Fruit fly (Drosophila melanogaster) whole organism, prepupa: ENCODE data around the gene CG10171.

Source experiments
- Blimp-1 ChIP-seq: fragments of 200-800 bp; sonication (Bioruptor generic); optimal IDR thresholded peaks from 3 replicates; lab custom pipeline; 2017; ENCODE audit warnings: missing biosample characterization, missing genetic modification characterization, mild to moderate bottlenecking, moderate library complexity, missing genetic modification reagents
- CG10631 ChIP-seq: fragments of 200-800 bp; sonication (Bioruptor generic); optimal IDR thresholded peaks from 2 replicates; lab custom pipeline; 2016; ENCODE audit warnings: missing biosample characterization, missing genetic modification characterization
- CG10669 ChIP-seq: fragments of 200-800 bp; sonication (Bioruptor generic); optimal IDR thresholded peaks from 3 replicates; lab custom pipeline; 2018; ENCODE audit warnings: missing biosample characterization, mild to moderate bottlenecking, missing genetic modification characterization, moderate library complexity
- CG11294 ChIP-seq: fragments of 200-800 bp; sonication (Bioruptor generic); IDR thresholded peaks from 2 replicates; pipeline ENCODE4 v1.3.6; 2022; ENCODE audit warnings: missing biosample characterization, missing genetic modification characterization
- CG11902 ChIP-seq: fragments of 200-800 bp; sonication (Bioruptor generic); optimal IDR thresholded peaks from 3 replicates; lab custom pipeline; 2016; ENCODE audit warnings: missing biosample characterization, missing genetic modification characterization
- CG15336 ChIP-seq: fragments of 200-800 bp; sonication (Bioruptor generic); IDR thresholded peaks from 2 replicates; pipeline ENCODE4 v1.3.6; 2022; ENCODE audit warnings: missing biosample characterization, missing genetic modification characterization
- CG1621 ChIP-seq: fragments of 200-800 bp; sonication (Bioruptor generic); optimal IDR thresholded peaks from 3 replicates; lab custom pipeline; 2018; ENCODE audit warnings: missing biosample characterization, mild to moderate bottlenecking, missing genetic modification characterization
- CG16779 ChIP-seq: fragments of 200-800 bp; sonication (Bioruptor generic); optimal IDR thresholded peaks from 3 replicates; lab custom pipeline; 2017; ENCODE audit warnings: missing biosample characterization, mild to moderate bottlenecking, missing genetic modification characterization
- CG3032 ChIP-seq: fragments of 200-800 bp; optimal IDR thresholded peaks from 2 replicates; lab custom pipeline; 2019; ENCODE audit warnings: missing biosample characterization, mild to moderate bottlenecking, missing genetic modification characterization, moderate library complexity
- CG31627 ChIP-seq: fragments of 200-800 bp; sonication (Bioruptor generic); optimal IDR thresholded peaks from 3 replicates; lab custom pipeline; 2016; ENCODE audit warnings: missing biosample characterization, missing genetic modification characterization
- CG34406 ChIP-seq: fragments of 200-800 bp; sonication (Bioruptor generic); optimal IDR thresholded peaks from 3 replicates; lab custom pipeline; 2016; ENCODE audit warnings: missing biosample characterization, missing genetic modification characterization
- CG3919 ChIP-seq: fragments of 200-800 bp; sonication (Bioruptor generic); optimal IDR thresholded peaks from 3 replicates; lab custom pipeline; 2016; ENCODE audit warnings: missing biosample characterization, missing genetic modification characterization
- CG6792 ChIP-seq: fragments of 200-800 bp; sonication (Bioruptor generic); optimal IDR thresholded peaks from 3 replicates; lab custom pipeline; 2016; ENCODE audit warnings: missing biosample characterization, missing genetic modification characterization
- CG6808 ChIP-seq: fragments of 200-800 bp; sonication (Bioruptor generic); optimal IDR thresholded peaks from 3 replicates; lab custom pipeline; 2017; ENCODE audit warnings: missing biosample characterization, missing genetic modification characterization, mild to moderate bottlenecking, moderate library complexity, missing genetic modification reagents
- CG6854 ChIP-seq: fragments of 200-800 bp; sonication (Bioruptor generic); optimal IDR thresholded peaks from 2 replicates; lab custom pipeline; 2017; ENCODE audit warnings: missing biosample characterization, mild to moderate bottlenecking, missing genetic modification characterization
- CG8119 ChIP-seq: fragments of 200-800 bp; sonication (Bioruptor generic); IDR thresholded peaks from 3 replicates; pipeline ENCODE4 v1.3.6; 2022; ENCODE audit warnings: missing biosample characterization, missing genetic modification characterization
- CG8319 ChIP-seq: fragments of 200-800 bp; sonication (Bioruptor generic); optimal IDR thresholded peaks from 3 replicates; lab custom pipeline; 2016; ENCODE audit warnings: missing biosample characterization, missing genetic modification characterization
- CG8632 ChIP-seq: fragments of 200-800 bp; sonication (Bioruptor generic); optimal IDR thresholded peaks from 3 replicates; lab custom pipeline; 2016; ENCODE audit warnings: missing biosample characterization, missing genetic modification characterization
- Eip75B ChIP-seq: fragments of 200-800 bp; sonication (Bioruptor generic); optimal IDR thresholded peaks from 3 replicates; lab custom pipeline; 2016; ENCODE audit warnings: missing biosample characterization, missing genetic modification characterization
- Eip78C ChIP-seq: fragments of 200-800 bp; sonication (Bioruptor generic); peaks from one replicate; lab custom pipeline; 2016; ENCODE audit warnings: missing biosample characterization, missing genetic modification characterization
- Eip93F ChIP-seq: fragments of 200-800 bp; sonication (Bioruptor generic); optimal IDR thresholded peaks from 2 replicates; lab custom pipeline; 2016; ENCODE audit warnings: missing biosample characterization, mild to moderate bottlenecking, missing genetic modification characterization
- Ets21C ChIP-seq: fragments of 200-800 bp; sonication (Bioruptor generic); optimal IDR thresholded peaks from 3 replicates; lab custom pipeline; 2016; ENCODE audit warnings: missing biosample characterization, missing genetic modification characterization
- Ets96B ChIP-seq: fragments of 200-800 bp; optimal IDR thresholded peaks from 2 replicates; lab custom pipeline; 2019; ENCODE audit warnings: missing biosample characterization, mild to moderate bottlenecking, missing genetic modification characterization, moderate library complexity
- Gug ChIP-seq: fragments of 200-800 bp; sonication (Bioruptor generic); IDR thresholded peaks from 2 replicates; pipeline ENCODE4 v1.3.6; 2022; ENCODE audit warnings: missing biosample characterization, missing genetic modification characterization
- Hr38 ChIP-seq: sonication (Bioruptor generic); optimal IDR thresholded peaks from 2 replicates; lab custom pipeline; 2016; ENCODE audit warnings: missing biosample characterization, missing genetic modification characterization
- Hr39 ChIP-seq: fragments of 200-800 bp; sonication (Bioruptor generic); optimal IDR thresholded peaks from 2 replicates; lab custom pipeline; 2016; ENCODE audit warnings: missing biosample characterization, missing genetic modification characterization
- Hr4 ChIP-seq: fragments of 200-800 bp; sonication (Bioruptor generic); optimal IDR thresholded peaks from 3 replicates; lab custom pipeline; 2016; ENCODE audit warnings: missing biosample characterization, missing genetic modification characterization
- Met ChIP-seq: fragments of 200-800 bp; sonication (Bioruptor generic); optimal IDR thresholded peaks from 3 replicates; lab custom pipeline; 2016; ENCODE audit warnings: missing biosample characterization, missing genetic modification characterization
- OdsH ChIP-seq: fragments of 200-800 bp; sonication (Bioruptor generic); optimal IDR thresholded peaks from 3 replicates; lab custom pipeline; 2016; ENCODE audit warnings: missing biosample characterization, missing genetic modification characterization
- Smox ChIP-seq: fragments of 200-800 bp; sonication (Bioruptor generic); optimal IDR thresholded peaks from 3 replicates; lab custom pipeline; 2016; ENCODE audit warnings: missing biosample characterization, missing genetic modification characterization
- Sox102F ChIP-seq: fragments of 200-800 bp; sonication (Bioruptor generic); optimal IDR thresholded peaks from 2 replicates; lab custom pipeline; 2016; ENCODE audit warnings: missing biosample characterization, mild to moderate bottlenecking, missing genetic modification characterization
- Sox14 ChIP-seq: fragments of 200-800 bp; sonication (Bioruptor generic); optimal IDR thresholded peaks from 3 replicates; lab custom pipeline; 2016; ENCODE audit warnings: missing biosample characterization, missing genetic modification characterization
- Sox15 ChIP-seq: fragments of 200-800 bp; sonication (Bioruptor generic); optimal IDR thresholded peaks from 3 replicates; lab custom pipeline; 2016; ENCODE audit warnings: missing biosample characterization, missing genetic modification characterization
- achi ChIP-seq: fragments of 200-800 bp; sonication (Bioruptor generic); optimal IDR thresholded peaks from 3 replicates; lab custom pipeline; 2016; ENCODE audit warnings: missing biosample characterization, missing genetic modification characterization
- acj6 ChIP-seq: fragments of 200-800 bp; sonication (Bioruptor generic); optimal IDR thresholded peaks from 3 replicates; lab custom pipeline; 2016; ENCODE audit warnings: missing biosample characterization, missing genetic modification characterization
- cyc ChIP-seq: fragments of 200-800 bp; sonication (Bioruptor generic); optimal IDR thresholded peaks from 3 replicates; lab custom pipeline; 2016; ENCODE audit warnings: missing biosample characterization, missing genetic modification characterization
- dac ChIP-seq: fragments of 200-800 bp; sonication (Bioruptor generic); optimal IDR thresholded peaks from 2 replicates; lab custom pipeline; 2017; ENCODE audit warnings: missing biosample characterization, mild to moderate bottlenecking, missing genetic modification characterization
- eg ChIP-seq: fragments of 200-800 bp; sonication (Bioruptor generic); IDR thresholded peaks from 3 replicates; pipeline ENCODE4 v1.3.6; 2022; ENCODE audit warnings: missing biosample characterization, missing genetic modification characterization
- esn ChIP-seq: fragments of 200-800 bp; sonication (Bioruptor generic); optimal IDR thresholded peaks from 2 replicates; lab custom pipeline; 2016; ENCODE audit warnings: missing biosample characterization, mild to moderate bottlenecking, missing genetic modification characterization, moderate library complexity
- fd59A ChIP-seq: fragments of 200-800 bp; sonication (Bioruptor generic); optimal IDR thresholded peaks from 2 replicates; lab custom pipeline; 2017; ENCODE audit warnings: missing biosample characterization, mild to moderate bottlenecking, missing genetic modification characterization, missing genetic modification reagents
- fd85E ChIP-seq: fragments of 200-800 bp; sonication (Bioruptor generic); optimal IDR thresholded peaks from 3 replicates; lab custom pipeline; 2016; ENCODE audit warnings: missing biosample characterization, missing genetic modification characterization
- lz ChIP-seq: fragments of 200-800 bp; sonication (Bioruptor generic); optimal IDR thresholded peaks from 3 replicates; lab custom pipeline; 2016; ENCODE audit warnings: missing biosample characterization, missing genetic modification characterization
- net ChIP-seq: fragments of 200-800 bp; sonication (Bioruptor generic); optimal IDR thresholded peaks from 3 replicates; lab custom pipeline; 2016; ENCODE audit warnings: missing biosample characterization, missing genetic modification characterization
- salr ChIP-seq, 2 experiments: fragments of 200-800 bp; sonication (Bioruptor generic); optimal IDR thresholded peaks; 3 replicates each; lab custom pipeline; 2016 to 2018; ENCODE audit warnings: missing biosample characterization in 2 of 2, missing genetic modification characterization in 2 of 2, mild to moderate bottlenecking in 1 of 2
- spab ChIP-seq: fragments of 200-800 bp; sonication (Bioruptor generic); optimal IDR thresholded peaks from 2 replicates; lab custom pipeline; 2017; ENCODE audit warnings: missing biosample characterization, mild to moderate bottlenecking, missing genetic modification characterization, missing genetic modification reagents
- ss ChIP-seq, 2 experiments: fragments of 200-800 bp; sonication (Bioruptor generic); optimal IDR thresholded peaks; 2 replicates in 1 of 2; 3 replicates in 1 of 2; lab custom pipeline; 2017 to 2018; ENCODE audit warnings: mild to moderate bottlenecking in 2 of 2, missing biosample characterization in 2 of 2, missing genetic modification characterization in 2 of 2, moderate library complexity in 1 of 2
- svp ChIP-seq: fragments of 200-800 bp; sonication (Bioruptor generic); peaks from one replicate; lab custom pipeline; 2016; ENCODE audit warnings: missing biosample characterization, missing genetic modification characterization
- topi ChIP-seq: fragments of 200-800 bp; sonication (Bioruptor generic); optimal IDR thresholded peaks from 3 replicates; lab custom pipeline; 2016; ENCODE audit warnings: missing biosample characterization, missing genetic modification characterization
- vri ChIP-seq: fragments of 200-800 bp; sonication (Bioruptor generic); optimal IDR thresholded peaks from 3 replicates; lab custom pipeline; 2016; ENCODE audit warnings: missing biosample characterization, mild to moderate bottlenecking, missing genetic modification characterization

CG10171 gene

DNA sequence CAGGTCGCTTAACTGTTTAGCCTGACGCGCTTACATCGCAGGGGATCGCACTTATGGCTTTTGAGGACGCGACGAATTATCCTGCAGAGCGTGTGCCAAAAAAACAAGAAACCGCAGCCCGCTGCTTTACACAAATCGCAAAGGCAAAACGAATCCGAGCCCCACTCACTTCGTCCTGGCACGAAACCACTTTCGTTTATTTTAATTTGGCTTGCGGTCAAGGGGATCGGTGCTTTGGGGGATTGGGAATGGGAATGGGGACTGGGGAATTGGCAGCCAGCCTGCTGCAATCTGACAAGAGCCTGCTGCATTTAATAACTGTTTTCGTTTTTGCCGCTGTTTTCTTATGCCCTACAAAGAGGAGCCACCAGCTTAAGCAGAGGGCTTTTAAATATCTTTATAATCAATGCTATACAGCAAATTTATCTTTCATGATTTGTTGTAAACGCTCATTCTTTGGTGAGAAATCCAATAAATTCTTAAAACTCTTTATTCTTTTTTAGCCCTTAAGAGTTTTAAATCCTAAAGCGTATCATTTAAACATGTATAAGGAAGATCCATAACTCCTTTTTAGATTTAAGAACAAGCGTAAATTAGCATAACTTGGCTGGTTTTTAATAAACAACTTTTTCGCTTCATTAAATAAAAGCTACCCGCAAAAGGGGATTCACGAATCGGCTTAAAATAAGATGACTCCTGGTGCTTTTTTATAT is 22.3 kb upstream of the CG10171 start (continued):
- peak; percentile 29 for TF ChIP-seq acj6 (GFP tag; lab: Kevin White, UChicago)
- no peak for TF ChIP-seq CG15336
- peak; percentile 39 for TF ChIP-seq CG6808 (GFP tag; lab: Kevin White, UChicago)
- peak; percentile 41 for TF ChIP-seq CG34406 (GFP tag; lab: Kevin White, UChicago)
- no peak for TF ChIP-seq Hr38 (GFP tag; lab: Kevin White, UChicago)
- no peak for TF ChIP-seq CG8319 (GFP tag; lab: Kevin White, UChicago)
- peak; percentile 27 for TF ChIP-seq Ets96B
- TF ChIP-seq CG6792 (GFP tag; lab: Kevin White, UChicago): peak; percentile 36
- peak; percentile 43 for TF ChIP-seq CG3032 (tag; lab: Kevin White, UChicago)
- peak; percentile 75 for TF ChIP-seq svp (GFP tag; lab: Kevin White, UChicago)
- peak; percentile 22 for TF ChIP-seq fd59A (GFP tag; lab: Kevin White, UChicago)
- peak; percentile 62 for TF ChIP-seq Met (GFP tag; lab: Kevin White, UChicago)
- TF ChIP-seq CG10631: peak; percentile 18
- peak; percentile 87 for TF ChIP-seq Eip78C
- no peak for TF ChIP-seq CG8119 (GFP tag; lab: Robert Waterston, UW)
- peak; percentile 47 for TF ChIP-seq Sox102F
- TF ChIP-seq CG3919 (GFP tag; lab: Kevin White, UChicago): peak; percentile 50
- TF ChIP-seq vri (GFP tag; lab: Kevin White, UChicago): no peak
- TF ChIP-seq Smox (GFP tag; lab: Kevin White, UChicago): peak; percentile 67
- peak; percentile 8 for TF ChIP-seq CG6854
- peak; percentile 44 for TF ChIP-seq spab (GFP tag; lab: Kevin White, UChicago)
- peak; percentile 94 for TF ChIP-seq Blimp-1
- TF ChIP-seq Gug (GFP tag; lab: Robert Waterston, UW): no peak
- TF ChIP-seq CG16779 (tag; lab: Kevin White, UChicago): no peak
- no peak for TF ChIP-seq dac (GFP tag; lab: Kevin White, UChicago)
- no peak for TF ChIP-seq Hr4 (GFP tag; lab: Kevin White, UChicago)
- TF ChIP-seq Sox15: peak; percentile 7
- TF ChIP-seq ss (GFP tag; optimal IDR thresholded peaks at IDR 0.05; lab: Kevin White, UChicago): peak; percentile 39 to 66
- TF ChIP-seq Eip75B: peak; percentile 49
- peak; percentile 29 for TF ChIP-seq CG8632
- peak; percentile 67 for TF ChIP-seq topi (GFP tag; lab: Kevin White, UChicago)
- TF ChIP-seq eg: no peak

DNA sequence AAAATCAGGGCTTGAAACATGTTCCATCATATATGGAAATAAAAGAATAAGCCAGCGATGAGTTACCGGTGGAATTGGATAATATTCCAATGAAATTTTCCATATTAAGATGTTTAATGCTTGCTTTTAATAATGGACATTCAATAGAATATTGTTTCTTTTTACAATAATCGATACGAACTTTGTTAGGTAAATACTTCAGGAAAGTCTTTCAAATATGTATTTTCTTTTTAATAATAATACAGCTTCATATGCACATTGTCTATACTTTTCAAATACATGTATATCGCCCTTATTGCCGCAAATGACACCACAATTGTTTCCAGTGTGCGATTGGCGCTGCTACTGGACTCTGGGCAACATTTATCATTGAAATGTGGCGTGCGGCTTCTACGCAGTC is 19.2 kb upstream of the CG10171 start:
- TF ChIP-seq lz (GFP tag; lab: Kevin White, UChicago) (peak; percentile 14), CG10669 (GFP tag; lab: Kevin White, UChicago) (peak; percentile 57), fd85E (GFP tag; lab: Kevin White, UChicago) (no peak), Sox102F (peak; percentile 21), cyc (peak; percentile 34), CG11902 (GFP tag; lab: Kevin White, UChicago) (peak; percentile 17), Gug (GFP tag; lab: Robert Waterston, UW) (no peak), Sox14 (GFP tag; lab: Kevin White, UChicago) (peak; percentile 49), CG1621 (tag; lab: Kevin White, UChicago) (peak; percentile 2), CG31627 (GFP tag; lab: Kevin White, UChicago) (peak; percentile 29), achi (GFP tag; lab: Kevin White, UChicago) (peak; percentile 50), CG3032 (tag; lab: Kevin White, UChicago) (peak; percentile 58), OdsH (GFP tag; lab: Kevin White, UChicago) (peak; percentile 51), Sox15 (peak; percentile 42), esn (GFP tag; lab: Kevin White, UChicago) (peak; percentile 73), Eip93F (GFP tag; lab: Kevin White, UChicago) (no peak), CG10631 (peak; percentile 56), Hr38 (GFP tag; lab: Kevin White, UChicago) (no peak), Hr39 (GFP tag; lab: Kevin White, UChicago) (peak; percentile 42), topi (GFP tag; lab: Kevin White, UChicago) (peak; percentile 36), CG15336 (no peak), Eip78C (peak; percentile 84), salr (GFP tag; optimal IDR thresholded peaks at IDR 0.05; lab: Kevin White, UChicago) (peak in 1 of 2 experiments; percentile 57), CG6854 (no peak), Ets21C (GFP tag; lab: Kevin White, UChicago) (no peak), CG11294 (GFP tag; lab: Robert Waterston, UW) (no peak), CG8632 (peak; percentile 48), ss (GFP tag; optimal IDR thresholded peaks at IDR 0.05; lab: Kevin White, UChicago) (peak; percentile 34 to 42), fd59A (GFP tag; lab: Kevin White, UChicago) (peak; percentile 41), Hr4 (GFP tag; lab: Kevin White, UChicago) (peak; percentile 34), net (GFP tag; lab: Kevin White, UChicago) (peak; percentile 58)
